Fruit fly (Drosophila melanogaster) whole organism, embryonic: ENCODE results near the gene yellow-f2.
A peak's percentile ranks its signal among the peaks of the same experiment; 100 is the strongest.

Source experiments
- Adf1 ChIP-seq: fragments of 200-800 bp; sonication (Bioruptor generic); IDR thresholded peaks from 2 replicates; pipeline ENCODE4 v1.3.6; 2022; ENCODE audit warnings: missing biosample characterization, missing genetic modification characterization
- Atf-2 ChIP-seq: fragments of 200-800 bp; sonication (Bioruptor generic); optimal IDR thresholded peaks from 2 replicates; lab custom pipeline; 2016; ENCODE audit warnings: missing biosample characterization, missing genetic modification characterization
- CG10462 ChIP-seq: fragments of 200-800 bp; sonication (Bioruptor generic); optimal IDR thresholded peaks from 2 replicates; lab custom pipeline; 2016; ENCODE audit warnings: missing biosample characterization, missing genetic modification characterization
- CG11456 ChIP-seq: fragments of 200-800 bp; sonication (Bioruptor generic); IDR thresholded peaks from 3 replicates; pipeline ENCODE4 v1.3.6; 2022; ENCODE audit warnings: missing biosample characterization, missing genetic modification characterization
- CG13424 ChIP-seq: fragments of 200-800 bp; sonication (Bioruptor generic); optimal IDR thresholded peaks from 2 replicates; lab custom pipeline; 2019; ENCODE audit warnings: missing biosample characterization, mild to moderate bottlenecking, missing genetic modification characterization, moderate library complexity
- CG17186 ChIP-seq: fragments of 200-800 bp; sonication (Bioruptor generic); optimal IDR thresholded peaks from 3 replicates; lab custom pipeline; 2017; ENCODE audit warnings: missing biosample characterization, missing genetic modification reagents, missing genetic modification characterization
- CG17612 ChIP-seq: fragments of 200-800 bp; sonication (Bioruptor generic); IDR thresholded peaks from 2 replicates; pipeline ENCODE4 v1.3.6; 2022; ENCODE audit warnings: missing biosample characterization, missing genetic modification characterization
- CG2116 ChIP-seq: fragments of 200-800 bp; sonication (Bioruptor generic); optimal IDR thresholded peaks from 3 replicates; lab custom pipeline; 2018; ENCODE audit warnings: missing biosample characterization, mild to moderate bottlenecking, missing genetic modification characterization
- CG2875 ChIP-seq: fragments of 200-800 bp; sonication (Bioruptor generic); optimal IDR thresholded peaks from 2 replicates; lab custom pipeline; 2017; ENCODE audit warnings: missing biosample characterization, mild to moderate bottlenecking, missing genetic modification characterization, missing genetic modification reagents
- CG31388 ChIP-seq: fragments of 200-800 bp; sonication (Bioruptor generic); optimal IDR thresholded peaks from 2 replicates; lab custom pipeline; 2016; ENCODE audit warnings: missing biosample characterization, missing genetic modification characterization
- CG32532 ChIP-seq: fragments of 200-800 bp; sonication (Bioruptor generic); IDR thresholded peaks from 2 replicates; pipeline ENCODE4 v1.3.6; 2022; ENCODE audit warnings: missing biosample characterization, missing genetic modification characterization
- CG42726 ChIP-seq: fragments of 200-800 bp; sonication (Bioruptor generic); IDR thresholded peaks from 2 replicates; pipeline ENCODE4 v1.3.6; 2022; ENCODE audit warnings: missing biosample characterization, missing genetic modification characterization; ENCODE audit not compliant: partially characterized antibody
- CG9817 ChIP-seq: fragments of 200-800 bp; sonication (Bioruptor generic); optimal IDR thresholded peaks from 2 replicates; lab custom pipeline; 2018; ENCODE audit warnings: missing biosample characterization, mild to moderate bottlenecking, missing genetic modification characterization, moderate library complexity
- CG9932 ChIP-seq: fragments of 200-800 bp; sonication (Bioruptor generic); IDR thresholded peaks from 2 replicates; pipeline ENCODE4 v1.3.6; 2022; ENCODE audit warnings: missing biosample characterization, missing genetic modification characterization
- CkIIα-i1 ChIP-seq: fragments of 200-800 bp; sonication (Bioruptor generic); IDR thresholded peaks from 2 replicates; pipeline ENCODE4 v1.3.6; 2022; ENCODE audit warnings: missing biosample characterization, missing genetic modification characterization
- Dek ChIP-seq: fragments of 200-800 bp; sonication (Bioruptor generic); optimal IDR thresholded peaks from 3 replicates; lab custom pipeline; 2019; ENCODE audit warnings: missing biosample characterization, mild to moderate bottlenecking, missing genetic modification characterization, moderate library complexity
- Dll ChIP-seq: fragments of 200-800 bp; sonication (Bioruptor generic); IDR thresholded peaks from 4 replicates; pipeline ENCODE4 v1.3.6; 2022; ENCODE audit warnings: missing biosample characterization, missing genetic modification characterization; ENCODE audit not compliant: partially characterized antibody
- HmgD ChIP-seq: fragments of 200-800 bp; sonication (Bioruptor generic); optimal IDR thresholded peaks from 3 replicates; lab custom pipeline; 2016; ENCODE audit warnings: missing biosample characterization, missing genetic modification characterization
- HmgZ ChIP-seq: fragments of 200-800 bp; sonication (Bioruptor generic); optimal IDR thresholded peaks from 2 replicates; lab custom pipeline; 2018; ENCODE audit warnings: missing biosample characterization, mild to moderate bottlenecking, missing genetic modification characterization
- Hr3 ChIP-seq: fragments of 200-800 bp; sonication (Bioruptor generic); optimal IDR thresholded peaks from 3 replicates; lab custom pipeline; 2016; ENCODE audit warnings: missing biosample characterization, missing genetic modification characterization
- Hr39 ChIP-seq: fragments of >200 bp; optimal IDR thresholded peaks from 2 replicates; lab custom pipeline; 2017
- Hr51 ChIP-seq, 2 experiments: fragments of 200-800 bp; sonication (Bioruptor generic); optimal IDR thresholded peaks; 2 replicates in 1 of 2; 3 replicates in 1 of 2; lab custom pipeline; 2016 to 2018; ENCODE audit warnings: missing biosample characterization in 2 of 2, missing genetic modification characterization in 2 of 2, mild to moderate bottlenecking in 1 of 2, moderate library complexity in 1 of 2
- Hsf ChIP-seq: fragments of 200-800 bp; sonication (Bioruptor generic); optimal IDR thresholded peaks from 3 replicates; lab custom pipeline; 2016; ENCODE audit warnings: missing biosample characterization, missing genetic modification characterization
- Optix ChIP-seq: fragments of 200-800 bp; sonication (Bioruptor generic); IDR thresholded peaks from 3 replicates; pipeline ENCODE4 v1.3.6; 2022; ENCODE audit warnings: missing biosample characterization, missing genetic modification characterization
- Side ChIP-seq: fragments of 200-800 bp; sonication (Bioruptor generic); optimal IDR thresholded peaks from 2 replicates; lab custom pipeline; 2016; ENCODE audit warnings: missing biosample characterization, missing genetic modification characterization
- Ssrp ChIP-seq: fragments of 200-800 bp; sonication (Bioruptor generic); optimal IDR thresholded peaks from 2 replicates; lab custom pipeline; 2018; ENCODE audit warnings: missing biosample characterization, mild to moderate bottlenecking, missing genetic modification characterization, moderate library complexity
- Xrp1 ChIP-seq: fragments of 200-800 bp; sonication (Bioruptor generic); IDR thresholded peaks from 2 replicates; pipeline ENCODE4 v1.3.6; 2022; ENCODE audit warnings: missing biosample characterization, missing genetic modification characterization
- abd-A ChIP-seq: fragments of 200-800 bp; sonication (Bioruptor generic); optimal IDR thresholded peaks from 3 replicates; lab custom pipeline; 2019; ENCODE audit warnings: missing biosample characterization, mild to moderate bottlenecking, missing genetic modification characterization, moderate library complexity
- chn ChIP-seq: fragments of 200-800 bp; sonication (Bioruptor generic); optimal IDR thresholded peaks from 2 replicates; lab custom pipeline; 2016; ENCODE audit warnings: missing biosample characterization, missing genetic modification characterization
- crp ChIP-seq, 2 experiments: fragments of 200-800 bp; sonication (Bioruptor generic); optimal IDR thresholded peaks; 2 replicates in 1 of 2; 3 replicates in 1 of 2; lab custom pipeline; 2017; ENCODE audit warnings: missing biosample characterization in 2 of 2, missing genetic modification characterization in 2 of 2, mild to moderate bottlenecking in 1 of 2, moderate library complexity in 1 of 2
- dimm ChIP-seq: fragments of 200-800 bp; sonication (Bioruptor generic); IDR thresholded peaks from 2 replicates; pipeline ENCODE4 v1.3.6; 2022; ENCODE audit warnings: missing biosample characterization, missing genetic modification characterization
- eyg ChIP-seq: fragments of 200-800 bp; sonication (Bioruptor generic); optimal IDR thresholded peaks from 3 replicates; lab custom pipeline; 2016; ENCODE audit warnings: missing biosample characterization, missing genetic modification characterization
- fd3F ChIP-seq: fragments of 200-800 bp; sonication (Bioruptor generic); optimal IDR thresholded peaks from 2 replicates; lab custom pipeline; 2018; ENCODE audit warnings: missing biosample characterization, mild to moderate bottlenecking, missing genetic modification characterization, moderate library complexity
- fru ChIP-seq: fragments of >200 bp; optimal IDR thresholded peaks from 2 replicates; lab custom pipeline; 2017
- gcm2 ChIP-seq: fragments of 200-800 bp; sonication (Bioruptor generic); optimal IDR thresholded peaks from 2 replicates; lab custom pipeline; 2016; ENCODE audit warnings: missing biosample characterization, missing genetic modification characterization
- grn ChIP-seq: fragments of 200-800 bp; sonication (Bioruptor generic); optimal IDR thresholded peaks from 3 replicates; lab custom pipeline; 2017; ENCODE audit warnings: missing biosample characterization, missing genetic modification characterization
- lmd ChIP-seq: fragments of 200-800 bp; sonication (Bioruptor generic); IDR thresholded peaks from 2 replicates; pipeline ENCODE4 v1.3.6; 2022; ENCODE audit warnings: missing biosample characterization, missing genetic modification characterization
- nom ChIP-seq: fragments of 200-800 bp; sonication (Bioruptor generic); optimal IDR thresholded peaks from 2 replicates; lab custom pipeline; 2017; ENCODE audit warnings: missing biosample characterization, missing genetic modification characterization, mild to moderate bottlenecking, moderate library complexity, missing genetic modification reagents
- onecut ChIP-seq: fragments of 200-800 bp; sonication (Bioruptor generic); IDR thresholded peaks from 2 replicates; pipeline ENCODE4 v1.3.6; 2022; ENCODE audit warnings: missing biosample characterization, missing genetic modification characterization
- pho ChIP-seq: fragments of 200-800 bp; sonication (Bioruptor generic); optimal IDR thresholded peaks from 2 replicates; lab custom pipeline; 2016; ENCODE audit warnings: missing biosample characterization, missing genetic modification characterization
- phol ChIP-seq: fragments of 200-800 bp; sonication (Bioruptor generic); optimal IDR thresholded peaks from 3 replicates; lab custom pipeline; 2018; ENCODE audit warnings: missing biosample characterization, mild to moderate bottlenecking, missing genetic modification characterization, moderate library complexity
- prd ChIP-seq, 3 experiments: fragments of >200 bp in 2 of 3; fragments of 200-800 bp in 1 of 3; sonication (Bioruptor generic) in 1 of 3; optimal IDR thresholded peaks in 2 of 3; IDR thresholded peaks in 1 of 3; 2 replicates in 2 of 3; 3 replicates in 1 of 3; pipeline versions ENCODE4 v1.3.6 to Lab custom; 2017 to 2022; ENCODE audit warnings: missing biosample characterization in 1 of 3, missing genetic modification characterization in 1 of 3
- ranshi ChIP-seq: fragments of 200-800 bp; sonication (Bioruptor generic); IDR thresholded peaks from 2 replicates; pipeline ENCODE4 v1.3.6; 2022; ENCODE audit warnings: missing biosample characterization, missing genetic modification characterization
- sens-2 ChIP-seq: fragments of 200-800 bp; sonication (Bioruptor generic); IDR thresholded peaks from 2 replicates; pipeline ENCODE4 v1.3.6; 2022; ENCODE audit warnings: missing biosample characterization, missing genetic modification characterization
- seq ChIP-seq: fragments of 200-800 bp; sonication (Bioruptor generic); IDR thresholded peaks from 2 replicates; pipeline ENCODE4 v1.3.6; 2022; ENCODE audit warnings: missing biosample characterization, missing genetic modification characterization
- tna ChIP-seq: fragments of 200-800 bp; sonication (Bioruptor generic); IDR thresholded peaks from 2 replicates; pipeline ENCODE4 v1.3.6; 2022; ENCODE audit warnings: missing biosample characterization, missing genetic modification characterization; ENCODE audit not compliant: partially characterized antibody
- trem ChIP-seq: fragments of 200-800 bp; optimal IDR thresholded peaks from 3 replicates; lab custom pipeline; 2019; ENCODE audit warnings: missing biosample characterization, mild to moderate bottlenecking, missing genetic modification characterization, moderate library complexity
- zfh2 ChIP-seq: fragments of 200-800 bp; sonication (Bioruptor generic); optimal IDR thresholded peaks from 2 replicates; lab custom pipeline; 2016; ENCODE audit warnings: missing biosample characterization, missing genetic modification characterization

Gene yellow-f2

DNA sequence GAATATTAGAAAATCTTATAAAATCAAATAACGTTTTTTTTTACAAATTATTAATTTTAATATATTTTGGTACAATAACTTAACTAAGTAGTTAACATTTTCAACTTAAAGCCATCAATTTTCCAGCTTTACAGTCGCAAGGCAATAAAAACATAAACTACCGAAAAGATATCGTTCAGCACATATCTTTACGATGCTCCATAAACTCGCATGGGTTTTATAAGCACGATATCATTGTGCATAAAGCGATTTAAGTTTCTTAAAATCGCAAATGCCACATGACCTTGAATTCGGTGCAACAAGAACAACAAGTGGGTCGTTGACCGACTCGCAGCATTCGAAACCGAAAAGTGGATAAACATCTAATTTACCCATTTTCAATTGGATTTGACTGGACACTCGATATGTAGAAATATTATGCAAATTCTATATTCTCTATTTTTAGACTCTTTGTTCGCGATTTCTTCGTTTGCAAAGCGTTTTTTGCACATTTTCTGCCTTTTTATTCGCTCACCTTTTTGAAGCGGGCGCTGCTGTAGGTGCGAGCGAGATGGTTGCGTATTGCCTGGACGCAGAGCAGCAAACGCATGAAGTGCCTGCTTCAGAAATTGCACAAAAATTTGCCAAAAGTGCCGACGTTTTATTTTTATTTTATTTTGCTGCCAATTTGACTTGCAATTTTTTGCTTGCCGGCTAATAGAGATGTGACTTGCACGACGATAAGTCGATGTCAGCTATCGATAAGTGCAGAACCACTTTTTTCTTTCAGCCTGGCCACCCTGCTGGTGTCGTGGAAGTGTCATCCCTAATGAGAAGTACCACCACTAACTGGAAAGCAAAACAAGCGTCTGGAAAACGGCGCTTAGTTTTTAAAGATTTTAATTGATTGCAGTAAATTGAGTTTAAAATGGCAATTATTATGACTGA, 33.8 kb downstream of the yellow-f2 start, which contains the start of gene Spc25 (continued):
- TF ChIP-seq Hr39 (lab: Kevin White, UChicago) = no peak
- TF ChIP-seq ranshi = peak; percentile 66; the same call in 1 of the 2 replicates
- peak; percentile 66 for TF ChIP-seq CG32532 (GFP tag; lab: Robert Waterston, UW)
- peak; percentile 64 for TF ChIP-seq Hsf (GFP tag; lab: Kevin White, UChicago)
- no peak for TF ChIP-seq abd-A (tag; lab: Kevin White, UChicago)
- peak; percentile 31; the same call in 1 of the 2 replicates for TF ChIP-seq lmd (GFP tag; lab: Robert Waterston, UW)
- peak; percentile 87 for TF ChIP-seq tna (GFP tag; lab: Robert Waterston, UW)
- TF ChIP-seq Hr51 (GFP tag; optimal IDR thresholded peaks at IDR 0.05; lab: Kevin White, UChicago) = peak; percentile 42 to 71
- no peak for TF ChIP-seq CkIIα-i1
- no peak for TF ChIP-seq gcm2 (GFP tag; lab: Kevin White, UChicago)
- peak; percentile 61 for TF ChIP-seq HmgZ (tag; lab: Kevin White, UChicago)
- peak; percentile 84 for TF ChIP-seq trem (tag; lab: Kevin White, UChicago)
- TF ChIP-seq CG9817 = peak; percentile 33
- TF ChIP-seq HmgD (GFP tag; lab: Kevin White, UChicago) = peak; percentile 82
- TF ChIP-seq prd (optimal IDR thresholded peaks at IDR 0.05; lab: Kevin White, UChicago) = no peak
- TF ChIP-seq prd (GFP tag; IDR thresholded peaks at IDR 0.05; lab: Robert Waterston, UW) = peak; percentile 80
- no peak for TF ChIP-seq fru
- no peak for TF ChIP-seq grn (GFP tag; lab: Kevin White, UChicago)
- peak; percentile 14 for TF ChIP-seq Hr3
- peak; percentile 67 for TF ChIP-seq Side (GFP tag; lab: Kevin White, UChicago)
- peak; percentile 42 for TF ChIP-seq phol
- TF ChIP-seq eyg (GFP tag; lab: Kevin White, UChicago) = peak; percentile 24
- peak; percentile 14 for TF ChIP-seq CG17186
- TF ChIP-seq zfh2 (GFP tag; lab: Kevin White, UChicago) = peak; percentile 75
- TF ChIP-seq Ssrp (tag; lab: Kevin White, UChicago) = no peak
- peak in 1 of 2 experiments; percentile 12 for TF ChIP-seq crp (GFP tag; optimal IDR thresholded peaks at IDR 0.05; lab: Kevin White, UChicago)
- TF ChIP-seq CG2875 (GFP tag; lab: Kevin White, UChicago) = no peak
- TF ChIP-seq CG42726 (GFP tag; lab: Robert Waterston, UW) = peak; percentile 96
- TF ChIP-seq sens-2 = no peak
- peak; percentile 75 for TF ChIP-seq chn (GFP tag; lab: Kevin White, UChicago)
- no peak for TF ChIP-seq CG13424 (tag; lab: Kevin White, UChicago)
- TF ChIP-seq Optix (GFP tag; lab: Robert Waterston, UW) = peak; percentile 57; the same call in 1 of the 3 replicates
- TF ChIP-seq Dek (tag; lab: Kevin White, UChicago) = no peak
- TF ChIP-seq CG10462 (GFP tag; lab: Kevin White, UChicago) = no peak
- TF ChIP-seq CG9932 (GFP tag; lab: Robert Waterston, UW) = peak; percentile 92
- no peak for TF ChIP-seq dimm (GFP tag; lab: Robert Waterston, UW)
- no peak for TF ChIP-seq seq (GFP tag; lab: Robert Waterston, UW)
- TF ChIP-seq CG11456 (GFP tag; lab: Robert Waterston, UW) = peak; percentile 74
- no peak; the same call in 1 of the 2 replicates for TF ChIP-seq Xrp1 (GFP tag; lab: Robert Waterston, UW)
- peak; percentile 65 for TF ChIP-seq pho
- no peak for TF ChIP-seq CG31388 (GFP tag; lab: Kevin White, UChicago)
- peak; percentile 46 for TF ChIP-seq Atf-2
- TF ChIP-seq CG2116 (GFP tag; lab: Kevin White, UChicago) = peak; percentile 79
- peak; percentile 26 for TF ChIP-seq fd3F (GFP tag; lab: Kevin White, UChicago)
- TF ChIP-seq nom (GFP tag; lab: Kevin White, UChicago) = no peak
- TF ChIP-seq onecut (GFP tag; lab: Robert Waterston, UW) = no peak; the same call in 1 of the 2 replicates
- no peak for TF ChIP-seq Adf1 (GFP tag; lab: Robert Waterston, UW)
- TF ChIP-seq CG17612 (GFP tag; lab: Robert Waterston, UW) = peak; percentile 25; the same call in 1 of the 2 replicates
- peak; percentile 93 for TF ChIP-seq Dll (GFP tag; lab: Robert Waterston, UW)
